Fruit fly (Drosophila melanogaster) whole organism, embryonic: ENCODE results near the gene Drsl2.
A peak's percentile ranks its signal among the peaks of the same experiment; 100 is the strongest.

ENCODE experiments used
- Atf6 ChIP-seq: fragments of 200-800 bp; sonication (Bioruptor generic); IDR thresholded peaks from 2 replicates; pipeline ENCODE4 v1.3.6; 2022; ENCODE audit warnings: missing biosample characterization, missing genetic modification characterization
- Bgb ChIP-seq: fragments of 200-800 bp; sonication (Bioruptor generic); IDR thresholded peaks from 2 replicates; pipeline ENCODE4 v1.3.6; 2022; ENCODE audit warnings: missing biosample characterization, missing genetic modification characterization; ENCODE audit not compliant: partially characterized antibody
- CG10209 ChIP-seq: fragments of 200-800 bp; sonication (Bioruptor generic); optimal IDR thresholded peaks from 3 replicates; lab custom pipeline; 2017; ENCODE audit warnings: missing biosample characterization, mild to moderate bottlenecking, missing genetic modification characterization, missing genetic modification reagents
- CG10267 ChIP-seq: fragments of 200-800 bp; sonication (Bioruptor generic); optimal IDR thresholded peaks from 2 replicates; lab custom pipeline; 2018; ENCODE audit warnings: missing biosample characterization, mild to moderate bottlenecking, missing genetic modification characterization, moderate library complexity
- CG10366 ChIP-seq: fragments of 200-800 bp; sonication (Bioruptor generic); IDR thresholded peaks from 2 replicates; pipeline ENCODE4 v1.3.6; 2022; ENCODE audit warnings: missing biosample characterization, missing genetic modification characterization
- CG10431 ChIP-seq: fragments of 200-800 bp; sonication (Bioruptor generic); optimal IDR thresholded peaks from 3 replicates; lab custom pipeline; 2018; ENCODE audit warnings: missing biosample characterization, mild to moderate bottlenecking, missing genetic modification characterization
- CG10979 ChIP-seq: fragments of 200-800 bp; sonication (Bioruptor generic); optimal IDR thresholded peaks from 2 replicates; lab custom pipeline; 2018; ENCODE audit warnings: missing biosample characterization, mild to moderate bottlenecking, missing genetic modification characterization, moderate library complexity
- CG11504 ChIP-seq: fragments of 200-800 bp; sonication (Bioruptor generic); optimal IDR thresholded peaks from 3 replicates; lab custom pipeline; 2019; ENCODE audit warnings: missing biosample characterization, mild to moderate bottlenecking, missing genetic modification characterization, moderate library complexity
- CG12071 ChIP-seq: fragments of 200-800 bp; sonication (Bioruptor generic); optimal IDR thresholded peaks from 3 replicates; lab custom pipeline; 2018; ENCODE audit warnings: missing biosample characterization, mild to moderate bottlenecking, missing genetic modification characterization
- CG13123 ChIP-seq: fragments of 200-800 bp; sonication (Bioruptor generic); optimal IDR thresholded peaks from 2 replicates; lab custom pipeline; 2016; ENCODE audit warnings: missing biosample characterization, missing genetic modification characterization
- CG14014 ChIP-seq: fragments of 200-800 bp; sonication (Bioruptor generic); IDR thresholded peaks from 2 replicates; pipeline ENCODE4 v1.3.6; 2022; ENCODE audit warnings: missing biosample characterization, missing genetic modification characterization
- CG14710 ChIP-seq: fragments of 200-800 bp; sonication (Bioruptor generic); optimal IDR thresholded peaks from 3 replicates; lab custom pipeline; 2019; ENCODE audit warnings: missing biosample characterization, mild to moderate bottlenecking, missing genetic modification characterization, moderate library complexity
- CG1602 ChIP-seq: fragments of 200-800 bp; sonication (Bioruptor generic); optimal IDR thresholded peaks from 3 replicates; lab custom pipeline; 2016; ENCODE audit warnings: missing biosample characterization, missing genetic modification characterization
- CG17802 ChIP-seq: fragments of 200-800 bp; sonication (Bioruptor generic); optimal IDR thresholded peaks from 2 replicates; lab custom pipeline; 2018; ENCODE audit warnings: missing biosample characterization, mild to moderate bottlenecking, missing genetic modification characterization, moderate library complexity
- CG17829 ChIP-seq: fragments of 200-800 bp; optimal IDR thresholded peaks from 2 replicates; lab custom pipeline; 2019; ENCODE audit warnings: missing biosample characterization, mild to moderate bottlenecking, missing genetic modification characterization, moderate library complexity
- CG18011 ChIP-seq: fragments of 200-800 bp; sonication (Bioruptor generic); optimal IDR thresholded peaks from 2 replicates; lab custom pipeline; 2017; ENCODE audit warnings: missing biosample characterization, missing genetic modification characterization, mild to moderate bottlenecking, moderate library complexity, missing genotype
- CG1832 ChIP-seq: fragments of 200-800 bp; sonication (Bioruptor generic); optimal IDR thresholded peaks from 2 replicates; lab custom pipeline; 2017; ENCODE audit warnings: missing biosample characterization, mild to moderate bottlenecking, missing genetic modification characterization, inconsistent platforms
- CG2202 ChIP-seq: fragments of 200-800 bp; sonication (Bioruptor generic); optimal IDR thresholded peaks from 2 replicates; lab custom pipeline; 2018; ENCODE audit warnings: missing biosample characterization, mild to moderate bottlenecking, missing genetic modification characterization
- CG30431 ChIP-seq: fragments of 200-800 bp; sonication (Bioruptor generic); optimal IDR thresholded peaks from 2 replicates; lab custom pipeline; 2017; ENCODE audit warnings: missing biosample characterization, missing genetic modification characterization
- CG3281 ChIP-seq: fragments of 200-800 bp; sonication (Bioruptor generic); optimal IDR thresholded peaks from 3 replicates; lab custom pipeline; 2017; ENCODE audit warnings: missing biosample characterization, mild to moderate bottlenecking, missing genetic modification characterization
- CG33557 ChIP-seq: fragments of 200-800 bp; sonication (Bioruptor generic); optimal IDR thresholded peaks from 2 replicates; lab custom pipeline; 2019; ENCODE audit warnings: missing biosample characterization, mild to moderate bottlenecking, missing genetic modification characterization, moderate library complexity
- CG4282 ChIP-seq: fragments of 200-800 bp; sonication (Bioruptor generic); optimal IDR thresholded peaks from 2 replicates; lab custom pipeline; 2016; ENCODE audit warnings: missing biosample characterization, missing genetic modification characterization
- CG4328 ChIP-seq: fragments of 200-800 bp; sonication (Bioruptor generic); optimal IDR thresholded peaks from 3 replicates; lab custom pipeline; 2017; ENCODE audit warnings: missing biosample characterization, missing genetic modification reagents, missing genetic modification characterization
- CG7963 ChIP-seq: fragments of 200-800 bp; sonication (Bioruptor generic); IDR thresholded peaks from 3 replicates; pipeline ENCODE4 v1.3.6; 2022; ENCODE audit warnings: missing biosample characterization, missing genetic modification characterization; ENCODE audit not compliant: partially characterized antibody
- CG8290 ChIP-seq, 3 experiments: fragments of 200-800 bp; sonication (Bioruptor generic); optimal IDR thresholded peaks; 2 replicates each; lab custom pipeline; 2016 to 2019; ENCODE audit warnings: missing biosample characterization in 3 of 3, missing genetic modification characterization in 3 of 3, mild to moderate bottlenecking in 2 of 3, moderate library complexity in 1 of 3
- CG9215 ChIP-seq: fragments of 200-800 bp; sonication (Bioruptor generic); IDR thresholded peaks from 2 replicates; pipeline ENCODE4 v1.3.6; 2022; ENCODE audit warnings: missing biosample characterization, missing genetic modification characterization
- CG9876 ChIP-seq: fragments of 200-800 bp; sonication (Bioruptor generic); optimal IDR thresholded peaks from 2 replicates; lab custom pipeline; 2016; ENCODE audit warnings: missing biosample characterization, missing genetic modification characterization
- Gug ChIP-seq: fragments of 200-800 bp; sonication (Bioruptor generic); IDR thresholded peaks from 4 replicates; pipeline ENCODE4 v1.3.6; 2022; ENCODE audit warnings: missing biosample characterization, missing genetic modification characterization
- Mad ChIP-seq: fragments of 200-800 bp; sonication (Bioruptor generic); optimal IDR thresholded peaks from 2 replicates; lab custom pipeline; 2016; ENCODE audit warnings: missing biosample characterization, missing genetic modification characterization
- Myb ChIP-seq: fragments of 200-800 bp; sonication (Bioruptor generic); optimal IDR thresholded peaks from 2 replicates; lab custom pipeline; 2016; ENCODE audit warnings: missing biosample characterization, missing genetic modification characterization
- NFAT ChIP-seq: fragments of 200-800 bp; sonication (Bioruptor generic); IDR thresholded peaks from 2 replicates; pipeline ENCODE4 v1.3.6; 2022; ENCODE audit warnings: missing biosample characterization, missing genetic modification characterization
- Scr ChIP-seq: fragments of 200-800 bp; sonication (Bioruptor generic); IDR thresholded peaks from 2 replicates; pipeline ENCODE4 v1.3.6; 2022; ENCODE audit warnings: missing biosample characterization, missing genetic modification characterization; ENCODE audit not compliant: partially characterized antibody
- Sry-δ ChIP-seq: fragments of 200-800 bp; sonication (Bioruptor generic); optimal IDR thresholded peaks from 2 replicates; lab custom pipeline; 2016; ENCODE audit warnings: missing biosample characterization, missing genetic modification characterization
- Ssrp ChIP-seq: fragments of 200-800 bp; sonication (Bioruptor generic); optimal IDR thresholded peaks from 2 replicates; lab custom pipeline; 2018; ENCODE audit warnings: missing biosample characterization, mild to moderate bottlenecking, missing genetic modification characterization, moderate library complexity
- abd-A ChIP-seq: fragments of 200-800 bp; sonication (Bioruptor generic); optimal IDR thresholded peaks from 3 replicates; lab custom pipeline; 2019; ENCODE audit warnings: missing biosample characterization, mild to moderate bottlenecking, missing genetic modification characterization, moderate library complexity
- ato ChIP-seq: fragments of 200-800 bp; sonication (Bioruptor generic); IDR thresholded peaks from 2 replicates; pipeline ENCODE4 v1.3.6; 2022; ENCODE audit warnings: missing biosample characterization, missing genetic modification characterization; ENCODE audit not compliant: partially characterized antibody
- corto ChIP-seq: fragments of 200-800 bp; sonication (Bioruptor generic); optimal IDR thresholded peaks from 2 replicates; lab custom pipeline; 2016; ENCODE audit warnings: missing biosample characterization, mild to moderate bottlenecking, missing genetic modification characterization, moderate library complexity
- gro ChIP-seq: fragments of 200-800 bp; sonication (Bioruptor generic); optimal IDR thresholded peaks from 2 replicates; lab custom pipeline; 2016; ENCODE audit warnings: missing biosample characterization, missing genetic modification characterization
- her ChIP-seq: fragments of 200-800 bp; sonication (Bioruptor generic); optimal IDR thresholded peaks from 2 replicates; lab custom pipeline; 2016; ENCODE audit warnings: missing biosample characterization, missing genetic modification characterization
- hkb ChIP-seq, 2 experiments: fragments of 200-800 bp in 1 of 2; fragments of >200 bp in 1 of 2; sonication (Bioruptor generic) in 1 of 2; IDR thresholded peaks in 1 of 2; optimal IDR thresholded peaks in 1 of 2; 2 replicates each; pipeline versions ENCODE4 v1.3.6 to Lab custom; 2017 to 2022; ENCODE audit warnings: missing biosample characterization in 1 of 2, missing genetic modification characterization in 1 of 2
- knrl ChIP-seq: fragments of 200-800 bp; sonication (Bioruptor generic); IDR thresholded peaks from 3 replicates; pipeline ENCODE4 v1.3.6; 2022; ENCODE audit warnings: missing biosample characterization, missing genetic modification characterization; ENCODE audit not compliant: partially characterized antibody
- nerfin-1 ChIP-seq: fragments of 200-800 bp; sonication (Bioruptor generic); optimal IDR thresholded peaks from 3 replicates; lab custom pipeline; 2019; ENCODE audit warnings: missing biosample characterization, mild to moderate bottlenecking, missing genetic modification characterization, moderate library complexity
- org-1 ChIP-seq: fragments of 200-800 bp; sonication (Bioruptor generic); optimal IDR thresholded peaks from 2 replicates; lab custom pipeline; 2017; ENCODE audit warnings: missing biosample characterization, missing genetic modification characterization
- schlank ChIP-seq: fragments of 200-800 bp; sonication (Bioruptor generic); optimal IDR thresholded peaks from 2 replicates; lab custom pipeline; 2018; ENCODE audit warnings: missing biosample characterization, mild to moderate bottlenecking, missing genetic modification characterization
- sisA ChIP-seq: fragments of 200-800 bp; sonication (Bioruptor generic); IDR thresholded peaks from 2 replicates; pipeline ENCODE4 v1.3.6; 2022; ENCODE audit warnings: missing biosample characterization, missing genetic modification characterization
- tio ChIP-seq: fragments of 200-800 bp; sonication (Bioruptor generic); optimal IDR thresholded peaks from 2 replicates; lab custom pipeline; 2017; ENCODE audit warnings: missing biosample characterization, missing genetic modification characterization, inconsistent platforms
- vnd ChIP-seq: fragments of 200-800 bp; sonication (Bioruptor generic); IDR thresholded peaks from 3 replicates; pipeline ENCODE4 v1.3.6; 2022; ENCODE audit warnings: missing biosample characterization, missing genetic modification characterization; ENCODE audit not compliant: partially characterized antibody
- wor ChIP-seq: fragments of 200-800 bp; sonication (Bioruptor generic); IDR thresholded peaks from 2 replicates; pipeline ENCODE4 v1.3.6; 2022; ENCODE audit warnings: missing biosample characterization, missing genetic modification characterization
- zfh2 ChIP-seq: fragments of 200-800 bp; sonication (Bioruptor generic); optimal IDR thresholded peaks from 2 replicates; lab custom pipeline; 2016; ENCODE audit warnings: missing biosample characterization, missing genetic modification characterization

Drsl2 gene

dm6 chr3L:3300345-3300744 lies 13.8 kb upstream of the Drsl2 start (continued):
- TF ChIP-seq CG9215 (GFP tag; lab: Robert Waterston, UW) (no peak; the same call in 1 of the 2 replicates), corto (GFP tag; lab: Kevin White, UChicago) (no peak), wor (peak; percentile 53), CG3281 (GFP tag; lab: Kevin White, UChicago) (no peak), CG10979 (tag; lab: Kevin White, UChicago) (peak; percentile 67), CG10431 (GFP tag; lab: Kevin White, UChicago) (no peak), Atf6 (GFP tag; lab: Robert Waterston, UW) (peak; percentile 57; the same call in 1 of the 2 replicates), CG1602 (GFP tag; lab: Kevin White, UChicago) (peak; percentile 29), CG13123 (GFP tag; lab: Kevin White, UChicago) (no peak), zfh2 (GFP tag; lab: Kevin White, UChicago) (no peak), CG9876 (GFP tag; lab: Kevin White, UChicago) (no peak), hkb (optimal IDR thresholded peaks at IDR 0.05; lab: Kevin White, UChicago) (no peak), hkb (GFP tag; IDR thresholded peaks at IDR 0.05; lab: Robert Waterston, UW) (peak; percentile 89), CG17829 (tag; lab: Kevin White, UChicago) (peak; percentile 41), Sry-δ (GFP tag; lab: Kevin White, UChicago) (peak; percentile 15), nerfin-1 (tag; lab: Kevin White, UChicago) (peak; percentile 50), CG4282 (no peak), Mad (GFP tag; lab: Kevin White, UChicago) (no peak), Ssrp (peak; percentile 62), tio (GFP tag; lab: Kevin White, UChicago) (peak; percentile 25), Myb (GFP tag; lab: Kevin White, UChicago) (peak; percentile 4), CG33557 (GFP tag; lab: Kevin White, UChicago) (peak; percentile 3), CG8290 (GFP tag; optimal IDR thresholded peaks at IDR 0.05; lab: Kevin White, UChicago) (no peak), CG8290 (tag; optimal IDR thresholded peaks at IDR 0.05; lab: Kevin White, UChicago) (no peak), CG10209 (peak; percentile 35), sisA (peak; percentile 63), CG10366 (peak; percentile 74), CG7963 (no peak), NFAT (no peak), CG2202 (tag; lab: Kevin White, UChicago) (no peak), CG18011 (no peak), org-1 (GFP tag; lab: Kevin White, UChicago) (peak; percentile 25), CG30431 (GFP tag; lab: Kevin White, UChicago) (peak; percentile 16), Bgb (no peak), gro (GFP tag; lab: Kevin White, UChicago) (no peak), CG14710 (tag; lab: Kevin White, UChicago) (peak; percentile 60), Gug (GFP tag; lab: Robert Waterston, UW) (0 out of 4 replicates have a peak, but pooled peaks have one; percentile 10), ato (GFP tag; lab: Robert Waterston, UW) (no peak), CG1832 (GFP tag; lab: Kevin White, UChicago) (no peak), CG17802 (tag; lab: Kevin White, UChicago) (peak; percentile 4), CG10267 (tag; lab: Kevin White, UChicago) (peak; percentile 46), Scr (GFP tag; lab: Robert Waterston, UW) (no peak), CG12071 (GFP tag; lab: Kevin White, UChicago) (peak; percentile 65), knrl (GFP tag; lab: Robert Waterston, UW) (no peak), CG11504 (tag; lab: Kevin White, UChicago) (peak; percentile 83), her (GFP tag; lab: Kevin White, UChicago) (no peak), CG4328 (GFP tag; lab: Kevin White, UChicago) (no peak), schlank (no peak), vnd (GFP tag; lab: Robert Waterston, UW) (no peak), abd-A (tag; lab: Kevin White, UChicago) (no peak), CG14014 (GFP tag; lab: Robert Waterston, UW) (peak; percentile 72; the same call in 1 of the 2 replicates)
